Fruit fly (Drosophila melanogaster) whole organism, embryonic: ENCODE results near the gene Sgp.

Source experiments
- Asciz ChIP-seq: fragments of 200-800 bp; sonication (Bioruptor generic); optimal IDR thresholded peaks from 2 replicates; lab custom pipeline; 2017; ENCODE audit warnings: missing biosample characterization, mild to moderate bottlenecking, missing genetic modification characterization, missing genetic modification reagents
- CG10959 ChIP-seq: fragments of 200-800 bp; sonication (Bioruptor generic); IDR thresholded peaks from 2 replicates; pipeline ENCODE4 v1.3.6; 2022; ENCODE audit warnings: missing biosample characterization, missing genetic modification characterization
- CG10979 ChIP-seq: fragments of 200-800 bp; sonication (Bioruptor generic); optimal IDR thresholded peaks from 2 replicates; lab custom pipeline; 2018; ENCODE audit warnings: missing biosample characterization, mild to moderate bottlenecking, missing genetic modification characterization, moderate library complexity
- CG11723 ChIP-seq: fragments of 200-800 bp; sonication (Bioruptor generic); optimal IDR thresholded peaks from 2 replicates; lab custom pipeline; 2017; ENCODE audit warnings: missing biosample characterization, mild to moderate bottlenecking, missing genetic modification characterization
- CG15601 ChIP-seq: fragments of 200-800 bp; sonication (Bioruptor generic); optimal IDR thresholded peaks from 3 replicates; lab custom pipeline; 2019; ENCODE audit warnings: missing biosample characterization, mild to moderate bottlenecking, missing genetic modification characterization, moderate library complexity
- CG15696 ChIP-seq: fragments of 200-800 bp; sonication (Bioruptor generic); optimal IDR thresholded peaks from 2 replicates; lab custom pipeline; 2019; ENCODE audit warnings: missing biosample characterization, mild to moderate bottlenecking, missing genetic modification characterization, moderate library complexity
- CG17361 ChIP-seq: fragments of 200-800 bp; sonication (Bioruptor generic); IDR thresholded peaks from 3 replicates; pipeline ENCODE4 v1.3.6; 2022; ENCODE audit warnings: missing biosample characterization, missing genetic modification characterization
- CG18011 ChIP-seq: fragments of 200-800 bp; sonication (Bioruptor generic); optimal IDR thresholded peaks from 2 replicates; lab custom pipeline; 2017; ENCODE audit warnings: missing biosample characterization, missing genetic modification characterization, mild to moderate bottlenecking, moderate library complexity, missing genotype
- CG18619 ChIP-seq: fragments of 200-800 bp; sonication (Bioruptor generic); optimal IDR thresholded peaks from 3 replicates; lab custom pipeline; 2017; ENCODE audit warnings: missing biosample characterization, mild to moderate bottlenecking, missing genetic modification characterization
- CG2199 ChIP-seq: fragments of 200-800 bp; sonication (Bioruptor generic); IDR thresholded peaks from 3 replicates; pipeline ENCODE4 v1.3.6; 2022; ENCODE audit warnings: missing biosample characterization, missing genetic modification characterization
- CG2712 ChIP-seq: fragments of 200-800 bp; optimal IDR thresholded peaks from 3 replicates; lab custom pipeline; 2019; ENCODE audit warnings: missing biosample characterization, mild to moderate bottlenecking, missing genetic modification characterization, moderate library complexity
- CG30020 ChIP-seq: fragments of 200-800 bp; optimal IDR thresholded peaks from 2 replicates; lab custom pipeline; 2019; ENCODE audit warnings: missing biosample characterization, mild to moderate bottlenecking, missing genetic modification characterization, moderate library complexity
- CG30431 ChIP-seq: fragments of 200-800 bp; sonication (Bioruptor generic); optimal IDR thresholded peaks from 2 replicates; lab custom pipeline; 2017; ENCODE audit warnings: missing biosample characterization, missing genetic modification characterization
- CG31388 ChIP-seq: fragments of 200-800 bp; sonication (Bioruptor generic); optimal IDR thresholded peaks from 2 replicates; lab custom pipeline; 2016; ENCODE audit warnings: missing biosample characterization, missing genetic modification characterization
- CG34224 ChIP-seq: fragments of 200-800 bp; sonication (Bioruptor generic); IDR thresholded peaks from 3 replicates; pipeline ENCODE4 v1.3.6; 2022; ENCODE audit warnings: missing biosample characterization, missing genetic modification characterization; ENCODE audit not compliant: partially characterized antibody
- CG42726 ChIP-seq: fragments of 200-800 bp; sonication (Bioruptor generic); IDR thresholded peaks from 2 replicates; pipeline ENCODE4 v1.3.6; 2022; ENCODE audit warnings: missing biosample characterization, missing genetic modification characterization; ENCODE audit not compliant: partially characterized antibody
- CG4404 ChIP-seq: fragments of 200-800 bp; sonication (Bioruptor generic); IDR thresholded peaks from 2 replicates; pipeline ENCODE4 v1.3.6; 2022; ENCODE audit warnings: missing biosample characterization, missing genetic modification characterization
- CG4854 ChIP-seq: fragments of 200-800 bp; sonication (Bioruptor generic); optimal IDR thresholded peaks from 2 replicates; lab custom pipeline; 2016; ENCODE audit warnings: missing biosample characterization, missing genetic modification characterization, inconsistent platforms
- CG6175 ChIP-seq: fragments of 200-800 bp; sonication (Bioruptor generic); IDR thresholded peaks from 3 replicates; pipeline ENCODE4 v1.3.6; 2022; ENCODE audit warnings: missing biosample characterization, missing genetic modification characterization
- CG6272 ChIP-seq: fragments of 200-800 bp; sonication (Bioruptor generic); IDR thresholded peaks from 2 replicates; pipeline ENCODE4 v1.3.6; 2022; ENCODE audit warnings: missing biosample characterization, missing genetic modification characterization
- CG6683 ChIP-seq: fragments of 200-800 bp; sonication (Bioruptor generic); optimal IDR thresholded peaks from 2 replicates; lab custom pipeline; 2017; ENCODE audit warnings: missing biosample characterization, mild to moderate bottlenecking, missing genetic modification characterization, missing genetic modification reagents
- CG6689 ChIP-seq: fragments of 200-800 bp; sonication (Bioruptor generic); IDR thresholded peaks from 2 replicates; pipeline ENCODE4 v1.3.6; 2022; ENCODE audit warnings: missing biosample characterization, missing genetic modification characterization
- CG8290 ChIP-seq, 3 experiments: fragments of 200-800 bp; sonication (Bioruptor generic); optimal IDR thresholded peaks; 2 replicates each; lab custom pipeline; 2016 to 2019; ENCODE audit warnings: missing biosample characterization in 3 of 3, missing genetic modification characterization in 3 of 3, mild to moderate bottlenecking in 2 of 3, moderate library complexity in 1 of 3
- D19B ChIP-seq: fragments of 200-800 bp; sonication (Bioruptor generic); optimal IDR thresholded peaks from 2 replicates; lab custom pipeline; 2017; ENCODE audit warnings: missing biosample characterization, mild to moderate bottlenecking, missing genetic modification characterization
- Ets97D ChIP-seq: fragments of 200-800 bp; sonication (Bioruptor generic); optimal IDR thresholded peaks from 3 replicates; lab custom pipeline; 2016; ENCODE audit warnings: missing biosample characterization, missing genetic modification characterization
- Fer1 ChIP-seq: fragments of 200-800 bp; sonication (Bioruptor generic); optimal IDR thresholded peaks from 2 replicates; lab custom pipeline; 2017; ENCODE audit warnings: missing biosample characterization, mild to moderate bottlenecking, missing genetic modification characterization
- Hmx ChIP-seq: fragments of 200-800 bp; sonication (Bioruptor generic); optimal IDR thresholded peaks from 2 replicates; lab custom pipeline; 2016; ENCODE audit warnings: missing biosample characterization, missing genetic modification characterization
- Hr39 ChIP-seq: fragments of >200 bp; optimal IDR thresholded peaks from 2 replicates; lab custom pipeline; 2017
- Kr ChIP-seq: fragments of 200-800 bp; sonication (Bioruptor generic); optimal IDR thresholded peaks from 2 replicates; lab custom pipeline; 2017; ENCODE audit warnings: missing biosample characterization, mild to moderate bottlenecking, missing genetic modification characterization
- MESR4 ChIP-seq: fragments of 200-800 bp; sonication (Bioruptor generic); optimal IDR thresholded peaks from 2 replicates; lab custom pipeline; 2018; ENCODE audit warnings: missing biosample characterization, mild to moderate bottlenecking, missing genetic modification characterization, moderate library complexity
- Max ChIP-seq: fragments of 200-800 bp; sonication (Bioruptor generic); optimal IDR thresholded peaks from 2 replicates; lab custom pipeline; 2016; ENCODE audit warnings: missing biosample characterization, mild to moderate bottlenecking, missing genetic modification characterization
- Nf-YC ChIP-seq: fragments of 200-800 bp; optimal IDR thresholded peaks from 3 replicates; lab custom pipeline; 2019; ENCODE audit warnings: missing biosample characterization, mild to moderate bottlenecking, missing genetic modification characterization, moderate library complexity
- Oaz ChIP-seq: fragments of 200-800 bp; sonication (Bioruptor generic); IDR thresholded peaks from 2 replicates; pipeline ENCODE4 v1.3.6; 2022; ENCODE audit warnings: missing biosample characterization, missing genetic modification characterization
- Optix ChIP-seq: fragments of 200-800 bp; sonication (Bioruptor generic); IDR thresholded peaks from 3 replicates; pipeline ENCODE4 v1.3.6; 2022; ENCODE audit warnings: missing biosample characterization, missing genetic modification characterization
- Xrp1 ChIP-seq: fragments of 200-800 bp; sonication (Bioruptor generic); IDR thresholded peaks from 2 replicates; pipeline ENCODE4 v1.3.6; 2022; ENCODE audit warnings: missing biosample characterization, missing genetic modification characterization
- br ChIP-seq: fragments of >200 bp; optimal IDR thresholded peaks from 2 replicates; lab custom pipeline; 2017
- dan ChIP-seq: fragments of 200-800 bp; sonication (Bioruptor generic); IDR thresholded peaks from 2 replicates; pipeline ENCODE4 v1.3.6; 2022; ENCODE audit warnings: missing biosample characterization, missing genetic modification characterization
- disco-r ChIP-seq: fragments of 200-800 bp; sonication (Bioruptor generic); optimal IDR thresholded peaks from 2 replicates; lab custom pipeline; 2016; ENCODE audit warnings: missing biosample characterization, missing genetic modification characterization
- ewg ChIP-seq: fragments of 200-800 bp; sonication (Bioruptor generic); optimal IDR thresholded peaks from 3 replicates; lab custom pipeline; 2017; ENCODE audit warnings: mild to moderate bottlenecking, missing biosample characterization, missing genetic modification reagents, missing genetic modification characterization
- exex ChIP-seq: fragments of 200-800 bp; sonication (Bioruptor generic); optimal IDR thresholded peaks from 4 replicates; lab custom pipeline; 2018; ENCODE audit warnings: missing biosample characterization, mild to moderate bottlenecking, missing genetic modification characterization, moderate library complexity
- fd102C ChIP-seq: fragments of 200-800 bp; sonication (Bioruptor generic); optimal IDR thresholded peaks from 2 replicates; lab custom pipeline; 2018; ENCODE audit warnings: missing biosample characterization, mild to moderate bottlenecking, missing genetic modification characterization, moderate library complexity
- hbn ChIP-seq: fragments of 200-800 bp; sonication (Bioruptor generic); IDR thresholded peaks from 2 replicates; pipeline ENCODE4 v1.3.6; 2022; ENCODE audit warnings: missing biosample characterization, missing genetic modification characterization; ENCODE audit not compliant: partially characterized antibody
- inv ChIP-seq: fragments of 200-800 bp; sonication (Bioruptor generic); IDR thresholded peaks from 2 replicates; pipeline ENCODE4 v1.3.6; 2022; ENCODE audit warnings: missing biosample characterization, missing genetic modification characterization; ENCODE audit not compliant: partially characterized antibody
- jing ChIP-seq: fragments of 200-800 bp; sonication (Bioruptor generic); optimal IDR thresholded peaks from 2 replicates; lab custom pipeline; 2018; ENCODE audit warnings: missing biosample characterization, mild to moderate bottlenecking, missing genetic modification characterization
- lola ChIP-seq, 3 experiments: fragments of >200 bp in 2 of 3; fragments of 200-800 bp in 1 of 3; sonication (Bioruptor generic) in 1 of 3; optimal IDR thresholded peaks; 2 replicates each; lab custom pipeline; 2017 to 2019; ENCODE audit warnings: missing biosample characterization in 3 of 3, missing genetic modification characterization in 3 of 3, mild to moderate bottlenecking in 1 of 3, moderate library complexity in 1 of 3
- mld ChIP-seq: fragments of 200-800 bp; sonication (Bioruptor generic); IDR thresholded peaks from 3 replicates; pipeline ENCODE4 v1.3.6; 2022; ENCODE audit warnings: missing biosample characterization, missing genetic modification characterization; ENCODE audit not compliant: partially characterized antibody
- pnt ChIP-seq: fragments of 200-800 bp; sonication (Bioruptor generic); optimal IDR thresholded peaks from 3 replicates; lab custom pipeline; 2016; ENCODE audit warnings: missing biosample characterization, missing genetic modification characterization
- sob ChIP-seq: fragments of 200-800 bp; sonication (Bioruptor generic); IDR thresholded peaks from 2 replicates; pipeline ENCODE4 v1.3.6; 2022; ENCODE audit warnings: missing biosample characterization, missing genetic modification characterization
- tll ChIP-seq, 2 experiments: fragments of 200-800 bp in 1 of 2; fragments of >200 bp in 1 of 2; sonication (Bioruptor generic) in 1 of 2; optimal IDR thresholded peaks; 2 replicates each; lab custom pipeline; 2017 to 2019; ENCODE audit warnings: missing biosample characterization in 2 of 2, missing genetic modification characterization in 2 of 2, mild to moderate bottlenecking in 1 of 2, moderate library complexity in 1 of 2
- trh ChIP-seq: fragments of 200-800 bp; sonication (Bioruptor generic); optimal IDR thresholded peaks from 2 replicates; lab custom pipeline; 2016; ENCODE audit warnings: missing biosample characterization, missing genetic modification characterization
- z ChIP-seq: fragments of 200-800 bp; sonication (Bioruptor generic); IDR thresholded peaks from 3 replicates; pipeline ENCODE4 v1.3.6; 2022; ENCODE audit warnings: missing biosample characterization, missing genetic modification characterization

Gene Sgp

DNA sequence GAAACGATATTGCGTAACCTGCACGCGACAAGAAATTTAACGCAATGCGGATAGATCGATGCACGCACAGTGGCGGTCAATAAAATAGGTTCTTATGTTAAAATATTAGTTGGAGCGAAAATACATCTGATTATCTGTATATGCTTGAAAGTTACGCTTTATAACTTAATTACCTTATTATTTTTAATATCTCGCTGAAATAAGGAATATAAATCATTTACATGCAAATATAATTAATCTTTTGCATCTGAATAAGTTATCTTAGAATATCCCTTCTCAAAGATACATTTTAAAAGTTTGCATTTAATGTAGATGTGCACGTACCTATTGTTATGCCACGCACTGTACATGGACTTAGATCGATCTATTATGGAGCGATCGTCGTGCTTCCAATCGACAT, 47.8 kb upstream of the Sgp start (continued):
- TF ChIP-seq CG2199 (GFP tag; lab: Robert Waterston, UW) = no peak
- TF ChIP-seq CG11723 (GFP tag; lab: Kevin White, UChicago) = no peak
- TF ChIP-seq Hr39 (lab: Kevin White, UChicago) = no peak
- no peak for TF ChIP-seq inv (GFP tag; lab: Robert Waterston, UW)
- TF ChIP-seq D19B (GFP tag; lab: Kevin White, UChicago) = no peak
- peak; percentile 60 for TF ChIP-seq CG17361 (GFP tag; lab: Robert Waterston, UW)
- TF ChIP-seq Oaz (GFP tag; lab: Robert Waterston, UW) = no peak
- no peak for TF ChIP-seq CG6272
- TF ChIP-seq mld (GFP tag; lab: Robert Waterston, UW) = no peak
- no peak for TF ChIP-seq CG6175 (GFP tag; lab: Robert Waterston, UW)
- TF ChIP-seq dan (GFP tag; lab: Robert Waterston, UW) = no peak
- TF ChIP-seq disco-r (GFP tag; lab: Kevin White, UChicago) = no peak
- no peak for TF ChIP-seq CG18619 (GFP tag; lab: Kevin White, UChicago)
- TF ChIP-seq CG10979 (tag; lab: Kevin White, UChicago) = peak; percentile 76
- TF ChIP-seq CG15696 (tag; lab: Kevin White, UChicago) = peak; percentile 57
- no peak for TF ChIP-seq CG30020
- no peak for TF ChIP-seq CG6683
- TF ChIP-seq pnt = no peak
- TF ChIP-seq CG10959 (GFP tag; lab: Robert Waterston, UW) = no peak
- TF ChIP-seq CG8290 (GFP tag; optimal IDR thresholded peaks at IDR 0.05; lab: Kevin White, UChicago) = no peak
- TF ChIP-seq CG8290 (tag; optimal IDR thresholded peaks at IDR 0.05; lab: Kevin White, UChicago) = no peak
- TF ChIP-seq trh (GFP tag; lab: Kevin White, UChicago) = no peak
- peak; percentile 72 for TF ChIP-seq CG2712 (tag; lab: Kevin White, UChicago)
- TF ChIP-seq Ets97D (GFP tag; lab: Kevin White, UChicago) = no peak
- TF ChIP-seq Nf-YC = no peak
- TF ChIP-seq Kr = no peak
- no peak for TF ChIP-seq CG42726 (GFP tag; lab: Robert Waterston, UW)
- TF ChIP-seq Optix (GFP tag; lab: Robert Waterston, UW) = no peak
- TF ChIP-seq CG34224 (GFP tag; lab: Robert Waterston, UW) = no peak
- peak; percentile 62 for TF ChIP-seq CG6689 (GFP tag; lab: Robert Waterston, UW)
- no peak for TF ChIP-seq Asciz
- no peak for TF ChIP-seq MESR4 (GFP tag; lab: Kevin White, UChicago)
- TF ChIP-seq Fer1 (GFP tag; lab: Kevin White, UChicago) = no peak
- TF ChIP-seq br (lab: Kevin White, UChicago) = no peak
- TF ChIP-seq CG4404 (GFP tag; lab: Robert Waterston, UW) = no peak
- TF ChIP-seq CG4854 (GFP tag; lab: Kevin White, UChicago) = no peak
- no peak for TF ChIP-seq CG15601 (tag; lab: Kevin White, UChicago)
- TF ChIP-seq tll (GFP tag; optimal IDR thresholded peaks at IDR 0.05; lab: Kevin White, UChicago) = no peak
- TF ChIP-seq fd102C (GFP tag; lab: Kevin White, UChicago) = no peak
- TF ChIP-seq Max = no peak
- no peak for TF ChIP-seq hbn (GFP tag; lab: Robert Waterston, UW)
- TF ChIP-seq jing = no peak
- no peak for TF ChIP-seq z (GFP tag; lab: Robert Waterston, UW)
- TF ChIP-seq ewg (GFP tag; lab: Kevin White, UChicago) = no peak
- peak; percentile 63 for TF ChIP-seq Xrp1
- TF ChIP-seq CG30431 (GFP tag; lab: Kevin White, UChicago) = no peak
- TF ChIP-seq lola (GFP tag; optimal IDR thresholded peaks at IDR 0.05; lab: Kevin White, UChicago) = peak in 1 of 3 experiments; percentile 74
- TF ChIP-seq Hmx = no peak
- TF ChIP-seq exex (tag; lab: Kevin White, UChicago) = no peak
- TF ChIP-seq CG18011 (GFP tag; lab: Kevin White, UChicago) = no peak
- no peak for TF ChIP-seq sob
- no peak for TF ChIP-seq CG31388 (GFP tag; lab: Kevin White, UChicago)
